Fruit fly (Drosophila melanogaster) whole organism, prepupa: ENCODE data around the gene fru.

Experiments
- Blimp-1 ChIP-seq: fragments of 200-800 bp; sonication (Bioruptor generic); optimal IDR thresholded peaks from 3 replicates; lab custom pipeline; 2017; ENCODE audit warnings: missing biosample characterization, missing genetic modification characterization, mild to moderate bottlenecking, moderate library complexity, missing genetic modification reagents
- CG11294 ChIP-seq: fragments of 200-800 bp; sonication (Bioruptor generic); IDR thresholded peaks from 2 replicates; pipeline ENCODE4 v1.3.6; 2022; ENCODE audit warnings: missing biosample characterization, missing genetic modification characterization
- CG11762 ChIP-seq: fragments of 200-800 bp; sonication (Bioruptor generic); optimal IDR thresholded peaks from 3 replicates; lab custom pipeline; 2016; ENCODE audit warnings: missing biosample characterization, missing genetic modification characterization; ENCODE audit not compliant: insufficient read depth
- CG32006 ChIP-seq: fragments of 200-800 bp; sonication (Bioruptor generic); optimal IDR thresholded peaks from 3 replicates; lab custom pipeline; 2017; ENCODE audit warnings: missing biosample characterization, mild to moderate bottlenecking, missing genetic modification characterization
- CG6792 ChIP-seq: fragments of 200-800 bp; sonication (Bioruptor generic); optimal IDR thresholded peaks from 3 replicates; lab custom pipeline; 2016; ENCODE audit warnings: missing biosample characterization, missing genetic modification characterization
- CG8319 ChIP-seq: fragments of 200-800 bp; sonication (Bioruptor generic); optimal IDR thresholded peaks from 3 replicates; lab custom pipeline; 2016; ENCODE audit warnings: missing biosample characterization, missing genetic modification characterization
- CG9139 ChIP-seq: fragments of 200-800 bp; sonication (Bioruptor generic); optimal IDR thresholded peaks from 3 replicates; lab custom pipeline; 2017; ENCODE audit warnings: missing biosample characterization, mild to moderate bottlenecking, missing genetic modification characterization
- Eip78C ChIP-seq: fragments of 200-800 bp; sonication (Bioruptor generic); peaks from one replicate; lab custom pipeline; 2016; ENCODE audit warnings: missing biosample characterization, missing genetic modification characterization
- Gug ChIP-seq: fragments of 200-800 bp; sonication (Bioruptor generic); IDR thresholded peaks from 2 replicates; pipeline ENCODE4 v1.3.6; 2022; ENCODE audit warnings: missing biosample characterization, missing genetic modification characterization
- Hr38 ChIP-seq: sonication (Bioruptor generic); optimal IDR thresholded peaks from 2 replicates; lab custom pipeline; 2016; ENCODE audit warnings: missing biosample characterization, missing genetic modification characterization
- Hr39 ChIP-seq: fragments of 200-800 bp; sonication (Bioruptor generic); optimal IDR thresholded peaks from 2 replicates; lab custom pipeline; 2016; ENCODE audit warnings: missing biosample characterization, missing genetic modification characterization
- achi ChIP-seq: fragments of 200-800 bp; sonication (Bioruptor generic); optimal IDR thresholded peaks from 3 replicates; lab custom pipeline; 2016; ENCODE audit warnings: missing biosample characterization, missing genetic modification characterization
- ss ChIP-seq, 2 experiments: fragments of 200-800 bp; sonication (Bioruptor generic); optimal IDR thresholded peaks; 2 replicates in 1 of 2; 3 replicates in 1 of 2; lab custom pipeline; 2017 to 2018; ENCODE audit warnings: mild to moderate bottlenecking in 2 of 2, missing biosample characterization in 2 of 2, missing genetic modification characterization in 2 of 2, moderate library complexity in 1 of 2
- svp ChIP-seq: fragments of 200-800 bp; sonication (Bioruptor generic); peaks from one replicate; lab custom pipeline; 2016; ENCODE audit warnings: missing biosample characterization, missing genetic modification characterization

dm6 chr3R:18384972-18385371 is 160.4 kb downstream of the fru start, which contains the start of gene CG14309:
- no peak for TF ChIP-seq CG11762 (GFP tag; lab: Kevin White, UChicago)
- no peak for TF ChIP-seq svp
- TF ChIP-seq CG8319 (GFP tag; lab: Kevin White, UChicago), result no peak
- TF ChIP-seq Eip78C (GFP tag; lab: Kevin White, UChicago), result no peak
- TF ChIP-seq ss (GFP tag; optimal IDR thresholded peaks at IDR 0.05; lab: Kevin White, UChicago), result no peak
- no peak for TF ChIP-seq CG9139 (GFP tag; lab: Kevin White, UChicago)
- no peak for TF ChIP-seq Blimp-1 (GFP tag; lab: Kevin White, UChicago)
- no peak for TF ChIP-seq Hr39 (GFP tag; lab: Kevin White, UChicago)
- no peak for TF ChIP-seq achi (GFP tag; lab: Kevin White, UChicago)
- no peak for TF ChIP-seq CG32006 (GFP tag; lab: Kevin White, UChicago)
- no peak for TF ChIP-seq CG11294 (GFP tag; lab: Robert Waterston, UW)
- no peak for TF ChIP-seq Hr38 (GFP tag; lab: Kevin White, UChicago)
- no peak for TF ChIP-seq CG6792 (GFP tag; lab: Kevin White, UChicago)
- TF ChIP-seq Gug (GFP tag; lab: Robert Waterston, UW), result no peak
